Fruit fly (Drosophila melanogaster) whole organism, embryonic: ENCODE data around the gene CG13921.
A peak's percentile ranks its signal among the peaks of the same experiment; 100 is the strongest.

Experiments
- Asciz ChIP-seq: fragments of 200-800 bp; sonication (Bioruptor generic); optimal IDR thresholded peaks from 2 replicates; lab custom pipeline; 2017; ENCODE audit warnings: missing biosample characterization, mild to moderate bottlenecking, missing genetic modification characterization, missing genetic modification reagents
- CG10209 ChIP-seq: fragments of 200-800 bp; sonication (Bioruptor generic); optimal IDR thresholded peaks from 3 replicates; lab custom pipeline; 2017; ENCODE audit warnings: missing biosample characterization, mild to moderate bottlenecking, missing genetic modification characterization, missing genetic modification reagents
- CG10462 ChIP-seq: fragments of 200-800 bp; sonication (Bioruptor generic); optimal IDR thresholded peaks from 2 replicates; lab custom pipeline; 2016; ENCODE audit warnings: missing biosample characterization, missing genetic modification characterization
- CG11093 ChIP-seq: fragments of 200-800 bp; sonication (Bioruptor generic); IDR thresholded peaks from 3 replicates; pipeline ENCODE4 v1.3.6; 2022; ENCODE audit warnings: missing biosample characterization, missing genetic modification characterization
- CG11560 ChIP-seq: fragments of 200-800 bp; sonication (Bioruptor generic); IDR thresholded peaks from 3 replicates; pipeline ENCODE4 v1.3.6; 2022; ENCODE audit warnings: missing biosample characterization, missing genetic modification characterization
- CG12104 ChIP-seq: fragments of 200-800 bp; sonication (Bioruptor generic); optimal IDR thresholded peaks from 3 replicates; lab custom pipeline; 2016; ENCODE audit warnings: missing biosample characterization, missing genetic modification characterization
- CG12155 ChIP-seq: fragments of 200-800 bp; sonication (Bioruptor generic); optimal IDR thresholded peaks from 3 replicates; lab custom pipeline; 2016; ENCODE audit warnings: missing biosample characterization, missing genetic modification characterization
- CG12236 ChIP-seq: fragments of 200-800 bp; sonication (Bioruptor generic); optimal IDR thresholded peaks from 2 replicates; lab custom pipeline; 2016; ENCODE audit warnings: missing biosample characterization, missing genetic modification characterization
- CG12744 ChIP-seq: fragments of 200-800 bp; sonication (Bioruptor generic); optimal IDR thresholded peaks from 2 replicates; lab custom pipeline; 2016; ENCODE audit warnings: missing biosample characterization, missing genetic modification characterization
- CG14050 ChIP-seq: fragments of 200-800 bp; sonication (Bioruptor generic); IDR thresholded peaks from 3 replicates; pipeline ENCODE4 v1.3.6; 2022; ENCODE audit warnings: missing biosample characterization, missing genetic modification characterization
- CG14710 ChIP-seq: fragments of 200-800 bp; sonication (Bioruptor generic); optimal IDR thresholded peaks from 3 replicates; lab custom pipeline; 2019; ENCODE audit warnings: missing biosample characterization, mild to moderate bottlenecking, missing genetic modification characterization, moderate library complexity
- CG14860 ChIP-seq: fragments of 200-800 bp; sonication (Bioruptor generic); IDR thresholded peaks from 3 replicates; pipeline ENCODE4 v1.3.6; 2022; ENCODE audit warnings: missing biosample characterization, missing genetic modification characterization; ENCODE audit not compliant: partially characterized antibody
- CG17328 ChIP-seq: fragments of 200-800 bp; sonication (Bioruptor generic); IDR thresholded peaks from 2 replicates; pipeline ENCODE4 v1.3.6; 2022; ENCODE audit warnings: missing biosample characterization, missing genetic modification characterization
- CG17385 ChIP-seq: fragments of 200-800 bp; sonication (Bioruptor generic); optimal IDR thresholded peaks from 3 replicates; lab custom pipeline; 2018; ENCODE audit warnings: missing biosample characterization, mild to moderate bottlenecking, missing genetic modification characterization
- CG2116 ChIP-seq: fragments of 200-800 bp; sonication (Bioruptor generic); optimal IDR thresholded peaks from 3 replicates; lab custom pipeline; 2018; ENCODE audit warnings: missing biosample characterization, mild to moderate bottlenecking, missing genetic modification characterization
- CG32532 ChIP-seq: fragments of 200-800 bp; sonication (Bioruptor generic); IDR thresholded peaks from 2 replicates; pipeline ENCODE4 v1.3.6; 2022; ENCODE audit warnings: missing biosample characterization, missing genetic modification characterization
- CG34224 ChIP-seq: fragments of 200-800 bp; sonication (Bioruptor generic); IDR thresholded peaks from 3 replicates; pipeline ENCODE4 v1.3.6; 2022; ENCODE audit warnings: missing biosample characterization, missing genetic modification characterization; ENCODE audit not compliant: partially characterized antibody
- CG6175 ChIP-seq: fragments of 200-800 bp; sonication (Bioruptor generic); IDR thresholded peaks from 3 replicates; pipeline ENCODE4 v1.3.6; 2022; ENCODE audit warnings: missing biosample characterization, missing genetic modification characterization
- CG6654 ChIP-seq: fragments of 200-800 bp; sonication (Bioruptor generic); optimal IDR thresholded peaks from 2 replicates; lab custom pipeline; 2017; ENCODE audit warnings: missing biosample characterization, mild to moderate bottlenecking, missing genetic modification characterization
- CG9817 ChIP-seq: fragments of 200-800 bp; sonication (Bioruptor generic); optimal IDR thresholded peaks from 2 replicates; lab custom pipeline; 2018; ENCODE audit warnings: missing biosample characterization, mild to moderate bottlenecking, missing genetic modification characterization, moderate library complexity
- Dll ChIP-seq: fragments of 200-800 bp; sonication (Bioruptor generic); IDR thresholded peaks from 4 replicates; pipeline ENCODE4 v1.3.6; 2022; ENCODE audit warnings: missing biosample characterization, missing genetic modification characterization; ENCODE audit not compliant: partially characterized antibody
- Doc2 ChIP-seq: fragments of 200-800 bp; sonication (Bioruptor generic); IDR thresholded peaks from 2 replicates; pipeline ENCODE4 v1.3.6; 2022; ENCODE audit warnings: missing biosample characterization, missing genetic modification characterization
- Dp ChIP-seq: fragments of 200-800 bp; sonication (Bioruptor generic); optimal IDR thresholded peaks from 2 replicates; lab custom pipeline; 2018; ENCODE audit warnings: missing biosample characterization, mild to moderate bottlenecking, missing genetic modification characterization, moderate library complexity
- Dref ChIP-seq: fragments of 200-800 bp; sonication (Bioruptor generic); IDR thresholded peaks from 2 replicates; pipeline ENCODE4 v1.3.6; 2022; ENCODE audit warnings: missing biosample characterization, missing genetic modification characterization
- H2.0 ChIP-seq: fragments of 200-800 bp; sonication (Bioruptor generic); IDR thresholded peaks from 2 replicates; pipeline ENCODE4 v1.3.6; 2022; ENCODE audit warnings: missing biosample characterization, missing genetic modification characterization
- Hr39 ChIP-seq: fragments of >200 bp; optimal IDR thresholded peaks from 2 replicates; lab custom pipeline; 2017
- NK7.1 ChIP-seq: fragments of 200-800 bp; sonication (Bioruptor generic); optimal IDR thresholded peaks from 3 replicates; lab custom pipeline; 2016; ENCODE audit warnings: missing biosample characterization, missing genetic modification characterization
- Nf-YB ChIP-seq: fragments of 200-800 bp; sonication (Bioruptor generic); optimal IDR thresholded peaks from 3 replicates; lab custom pipeline; 2019; ENCODE audit warnings: missing biosample characterization, mild to moderate bottlenecking, missing genetic modification characterization, moderate library complexity
- Rx ChIP-seq: fragments of 200-800 bp; sonication (Bioruptor generic); IDR thresholded peaks from 2 replicates; pipeline ENCODE4 v1.3.6; 2022; ENCODE audit warnings: missing biosample characterization, missing genetic modification characterization
- Sry-δ ChIP-seq: fragments of 200-800 bp; sonication (Bioruptor generic); optimal IDR thresholded peaks from 2 replicates; lab custom pipeline; 2016; ENCODE audit warnings: missing biosample characterization, missing genetic modification characterization
- Vsx1 ChIP-seq: fragments of 200-800 bp; sonication (Bioruptor generic); optimal IDR thresholded peaks from 2 replicates; lab custom pipeline; 2017; ENCODE audit warnings: missing biosample characterization, mild to moderate bottlenecking, missing genetic modification characterization, missing genetic modification reagents
- YL-1 ChIP-seq: fragments of 200-800 bp; sonication (Bioruptor generic); optimal IDR thresholded peaks from 3 replicates; lab custom pipeline; 2017; ENCODE audit warnings: missing biosample characterization, mild to moderate bottlenecking, missing genetic modification characterization
- ac ChIP-seq: fragments of 200-800 bp; sonication (Bioruptor generic); optimal IDR thresholded peaks from 3 replicates; lab custom pipeline; 2017; ENCODE audit warnings: missing biosample characterization, mild to moderate bottlenecking, missing genetic modification characterization
- amos ChIP-seq: fragments of 200-800 bp; sonication (Bioruptor generic); IDR thresholded peaks from 2 replicates; pipeline ENCODE4 v1.3.6; 2022; ENCODE audit warnings: missing biosample characterization, missing genetic modification characterization; ENCODE audit not compliant: partially characterized antibody
- aop ChIP-seq: fragments of 200-800 bp; sonication (Bioruptor generic); IDR thresholded peaks from 2 replicates; pipeline ENCODE4 v1.3.6; 2022; ENCODE audit warnings: missing biosample characterization, missing genetic modification characterization
- chn ChIP-seq: fragments of 200-800 bp; sonication (Bioruptor generic); optimal IDR thresholded peaks from 2 replicates; lab custom pipeline; 2016; ENCODE audit warnings: missing biosample characterization, missing genetic modification characterization
- cwo ChIP-seq: fragments of 200-800 bp; sonication (Bioruptor generic); optimal IDR thresholded peaks from 3 replicates; lab custom pipeline; 2017; ENCODE audit warnings: missing biosample characterization, missing genetic modification characterization, mild to moderate bottlenecking, moderate library complexity, missing genetic modification reagents
- dysf ChIP-seq: fragments of 200-800 bp; sonication (Bioruptor generic); IDR thresholded peaks from 3 replicates; pipeline ENCODE4 v1.3.6; 2022; ENCODE audit warnings: missing biosample characterization, missing genetic modification characterization
- ems ChIP-seq: fragments of 200-800 bp; sonication (Bioruptor generic); optimal IDR thresholded peaks from 3 replicates; lab custom pipeline; 2016; ENCODE audit warnings: missing biosample characterization, missing genetic modification characterization
- fru ChIP-seq: fragments of >200 bp; optimal IDR thresholded peaks from 2 replicates; lab custom pipeline; 2017
- gcm ChIP-seq: fragments of 200-800 bp; sonication (Bioruptor generic); optimal IDR thresholded peaks from 2 replicates; lab custom pipeline; 2019; ENCODE audit warnings: missing biosample characterization, mild to moderate bottlenecking, missing genetic modification characterization, moderate library complexity
- hth ChIP-seq: fragments of >200 bp; optimal IDR thresholded peaks from 2 replicates; lab custom pipeline; 2017; ENCODE audit warnings: inconsistent platforms
- inv ChIP-seq: fragments of 200-800 bp; sonication (Bioruptor generic); IDR thresholded peaks from 2 replicates; pipeline ENCODE4 v1.3.6; 2022; ENCODE audit warnings: missing biosample characterization, missing genetic modification characterization; ENCODE audit not compliant: partially characterized antibody
- nerfin-1 ChIP-seq: fragments of 200-800 bp; sonication (Bioruptor generic); optimal IDR thresholded peaks from 3 replicates; lab custom pipeline; 2019; ENCODE audit warnings: missing biosample characterization, mild to moderate bottlenecking, missing genetic modification characterization, moderate library complexity
- phol ChIP-seq: fragments of 200-800 bp; sonication (Bioruptor generic); optimal IDR thresholded peaks from 3 replicates; lab custom pipeline; 2018; ENCODE audit warnings: missing biosample characterization, mild to moderate bottlenecking, missing genetic modification characterization, moderate library complexity
- repo ChIP-seq: fragments of 200-800 bp; sonication (Bioruptor generic); optimal IDR thresholded peaks from 2 replicates; lab custom pipeline; 2016; ENCODE audit warnings: missing biosample characterization, missing genetic modification characterization
- ro ChIP-seq: fragments of 200-800 bp; sonication (Bioruptor generic); IDR thresholded peaks from 2 replicates; pipeline ENCODE4 v1.3.6; 2022; ENCODE audit warnings: missing biosample characterization, missing genetic modification characterization
- slbo ChIP-seq: fragments of 200-800 bp; sonication (Bioruptor generic); IDR thresholded peaks from 2 replicates; pipeline ENCODE4 v1.3.6; 2022; ENCODE audit warnings: missing biosample characterization, missing genetic modification characterization
- ssp ChIP-seq: fragments of 200-800 bp; sonication (Bioruptor generic); IDR thresholded peaks from 2 replicates; pipeline ENCODE4 v1.3.6; 2022; ENCODE audit warnings: missing biosample characterization, missing genetic modification characterization
- stc ChIP-seq: fragments of 200-800 bp; sonication (Bioruptor generic); IDR thresholded peaks from 2 replicates; pipeline ENCODE4 v1.3.6; 2022; ENCODE audit warnings: missing biosample characterization, missing genetic modification characterization
- tin ChIP-seq: fragments of 200-800 bp; sonication (Bioruptor generic); optimal IDR thresholded peaks from 3 replicates; lab custom pipeline; 2016; ENCODE audit warnings: missing biosample characterization, missing genetic modification characterization
- twi ChIP-seq: fragments of 200-800 bp; optimal IDR thresholded peaks from 2 replicates; lab custom pipeline; 2019; ENCODE audit warnings: missing biosample characterization, mild to moderate bottlenecking, missing genetic modification characterization, moderate library complexity
- wdn ChIP-seq: fragments of 200-800 bp; sonication (Bioruptor generic); IDR thresholded peaks from 2 replicates; pipeline ENCODE4 v1.3.6; 2022; ENCODE audit warnings: missing biosample characterization, missing genetic modification characterization

The CG13921 gene

dm6 chr3L:1756143-1756542 lies 9.4 kb downstream of the CG13921 start, which contains the start of gene CG8001 (continued):
- TF ChIP-seq CG34224 (GFP tag; lab: Robert Waterston, UW) (peak; percentile 56; the same call in 2 of the 3 replicates), CG2116 (peak; percentile 13), CG12744 (GFP tag; lab: Kevin White, UChicago) (no peak), ssp (GFP tag; lab: Robert Waterston, UW) (no peak), fru (lab: Kevin White, UChicago) (no peak), YL-1 (no peak), twi (no peak), repo (no peak), Dp (GFP tag; lab: Kevin White, UChicago) (peak; percentile 90), CG6654 (no peak), CG9817 (tag; lab: Kevin White, UChicago) (no peak), H2.0 (GFP tag; lab: Robert Waterston, UW) (no peak), stc (GFP tag; lab: Robert Waterston, UW) (no peak), Dref (peak; percentile 76), ac (GFP tag; lab: Kevin White, UChicago) (no peak), CG6175 (GFP tag; lab: Robert Waterston, UW) (no peak), Nf-YB (no peak), Hr39 (lab: Kevin White, UChicago) (no peak), CG17328 (GFP tag; lab: Robert Waterston, UW) (no peak), CG32532 (GFP tag; lab: Robert Waterston, UW) (no peak), hth (lab: Kevin White, UChicago) (no peak), CG10209 (GFP tag; lab: Kevin White, UChicago) (no peak), amos (GFP tag; lab: Robert Waterston, UW) (peak; percentile 64; the same call in 1 of the 2 replicates), aop (no peak), Doc2 (GFP tag; lab: Robert Waterston, UW) (no peak), CG14050 (GFP tag; lab: Robert Waterston, UW) (no peak), CG12104 (GFP tag; lab: Kevin White, UChicago) (no peak), ro (GFP tag; lab: Robert Waterston, UW) (no peak), CG11093 (GFP tag; lab: Robert Waterston, UW) (no peak), Asciz (no peak), phol (tag; lab: Kevin White, UChicago) (no peak), tin (GFP tag; lab: Kevin White, UChicago) (no peak), Rx (GFP tag; lab: Robert Waterston, UW) (no peak), ems (GFP tag; lab: Kevin White, UChicago) (no peak), CG12155 (GFP tag; lab: Kevin White, UChicago) (no peak), Dll (GFP tag; lab: Robert Waterston, UW) (peak; percentile 61; the same call in 3 of the 4 replicates), chn (no peak), inv (GFP tag; lab: Robert Waterston, UW) (peak; percentile 28; the same call in 1 of the 2 replicates), NK7.1 (no peak), nerfin-1 (no peak), CG11560 (tag; lab: Robert Waterston, UW) (no peak), CG12236 (no peak), dysf (GFP tag; lab: Robert Waterston, UW) (no peak), slbo (no peak), Sry-δ (GFP tag; lab: Kevin White, UChicago) (peak; percentile 83), gcm (GFP tag; lab: Kevin White, UChicago) (no peak), CG17385 (no peak), CG14710 (tag; lab: Kevin White, UChicago) (no peak), cwo (GFP tag; lab: Kevin White, UChicago) (no peak), Vsx1 (GFP tag; lab: Kevin White, UChicago) (no peak), CG10462 (GFP tag; lab: Kevin White, UChicago) (no peak), CG14860 (GFP tag; lab: Robert Waterston, UW) (0 out of 3 replicates have a peak, but pooled peaks have one; percentile 37), wdn (GFP tag; lab: Robert Waterston, UW) (no peak)
